Worm (Caenorhabditis elegans) whole organism, L3 larva: Measurements from ENCODE around the gene idpp-9.

Experiments used
- daf-12 ChIP-seq: fragments of 150-350 bp; optimal IDR thresholded peaks from 2 replicates; lab custom pipeline; 2014; ENCODE audit warnings: missing biosample characterization, missing genetic modification reagents, missing genetic modification characterization
- elt-1 ChIP-seq: fragments of 150-350 bp; optimal IDR thresholded peaks from 2 replicates; lab custom pipeline; 2014; ENCODE audit warnings: missing biosample characterization, missing genetic modification characterization
- elt-2 ChIP-seq: sonication (generic microtip); optimal IDR thresholded peaks from 2 replicates; lab custom pipeline; 2016; ENCODE audit warnings: missing genetic modification reagents, mild to moderate bottlenecking, missing genetic modification characterization, missing compliant biosample characterization
- tbx-2 ChIP-seq: sonication (generic microtip); optimal IDR thresholded peaks from 2 replicates; lab custom pipeline; 2016; ENCODE audit warnings: mild to moderate bottlenecking, missing genetic modification characterization, missing compliant biosample characterization
- ztf-4 ChIP-seq: fragments of 150-350 bp; optimal IDR thresholded peaks from 2 replicates; lab custom pipeline; 2014; ENCODE audit warnings: missing biosample characterization, missing genetic modification characterization

DNA sequence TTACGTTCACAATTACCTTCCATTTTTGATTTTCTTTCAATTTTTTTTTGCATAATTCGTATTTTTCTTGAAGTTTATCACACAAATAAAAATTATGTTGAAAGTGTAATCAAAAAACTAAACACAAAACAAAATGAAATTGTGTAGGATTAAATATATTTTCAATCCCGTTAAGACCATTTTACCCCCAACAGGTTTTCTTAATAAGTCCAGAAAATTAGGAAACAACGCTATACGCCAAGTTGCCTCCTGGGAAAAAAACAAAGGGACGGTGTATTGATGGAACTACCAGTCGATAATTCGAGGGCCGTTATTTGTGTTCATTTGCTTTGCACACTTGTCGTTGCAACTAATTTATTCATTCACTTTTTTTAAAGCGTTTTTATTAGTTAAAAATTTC lies 4.0 kb upstream of the idpp-9 start:
- TF ChIP-seq ztf-4 (no peak), tbx-2 (tag; lab: Kevin White, UChicago) (no peak), daf-12 (no peak), elt-1 (tag; lab: Kevin White, UChicago) (no peak), elt-2 (tag; lab: Kevin White, UChicago) (no peak)
